Fruit fly (Drosophila melanogaster) whole organism, pupa: Measurements from ENCODE around the gene Tudor-SN.

Source experiments
- CG10348 ChIP-seq: fragments of 200-800 bp; sonication (Bioruptor generic); IDR thresholded peaks from 2 replicates; pipeline ENCODE4 v1.3.6; 2022; ENCODE audit warnings: missing biosample characterization, missing genetic modification characterization
- CG12605 ChIP-seq: fragments of 200-800 bp; sonication (Bioruptor generic); IDR thresholded peaks from 2 replicates; pipeline ENCODE4 v1.3.6; 2022; ENCODE audit warnings: missing biosample characterization, missing genetic modification characterization
- CG13204 ChIP-seq: fragments of 200-800 bp; sonication (Bioruptor generic); optimal IDR thresholded peaks from 2 replicates; lab custom pipeline; 2018; ENCODE audit warnings: missing biosample characterization, mild to moderate bottlenecking, missing genetic modification characterization, moderate library complexity
- CG14655 ChIP-seq: fragments of 200-800 bp; sonication (Bioruptor generic); optimal IDR thresholded peaks from 3 replicates; lab custom pipeline; 2017; ENCODE audit warnings: mild to moderate bottlenecking, missing biosample characterization, missing genetic modification reagents, missing genetic modification characterization
- CG15710 ChIP-seq: fragments of 200-800 bp; sonication (Bioruptor generic); optimal IDR thresholded peaks from 2 replicates; lab custom pipeline; 2018; ENCODE audit warnings: missing biosample characterization, mild to moderate bottlenecking, missing genetic modification characterization, moderate library complexity
- CG17806 ChIP-seq: fragments of 200-800 bp; sonication (Bioruptor generic); optimal IDR thresholded peaks from 2 replicates; lab custom pipeline; 2018; ENCODE audit warnings: missing biosample characterization, mild to moderate bottlenecking, missing genetic modification characterization, moderate library complexity
- CG32121 ChIP-seq: fragments of 200-800 bp; sonication (Bioruptor generic); IDR thresholded peaks from 2 replicates; pipeline ENCODE4 v1.3.6; 2022; ENCODE audit warnings: missing biosample characterization, missing genetic modification characterization
- CG34367 ChIP-seq: fragments of 200-800 bp; sonication (Bioruptor generic); optimal IDR thresholded peaks from 2 replicates; lab custom pipeline; 2018; ENCODE audit warnings: missing biosample characterization, mild to moderate bottlenecking, missing genetic modification characterization
- CG4496 ChIP-seq: fragments of 200-800 bp; sonication (Bioruptor generic); IDR thresholded peaks from 3 replicates; pipeline ENCODE4 v1.3.6; 2022; ENCODE audit warnings: missing biosample characterization, missing genetic modification characterization
- CG8159 ChIP-seq: fragments of 200-800 bp; sonication (Bioruptor generic); optimal IDR thresholded peaks from 3 replicates; lab custom pipeline; 2018; ENCODE audit warnings: missing biosample characterization, mild to moderate bottlenecking, missing genetic modification characterization, moderate library complexity
- CG8301 ChIP-seq: fragments of 200-800 bp; sonication (Bioruptor generic); optimal IDR thresholded peaks from 2 replicates; lab custom pipeline; 2018; ENCODE audit warnings: missing biosample characterization, mild to moderate bottlenecking, missing genetic modification characterization
- CG9948 ChIP-seq: fragments of 200-800 bp; sonication (Bioruptor generic); optimal IDR thresholded peaks from 2 replicates; lab custom pipeline; 2018; ENCODE audit warnings: missing biosample characterization, mild to moderate bottlenecking, missing genetic modification characterization, moderate library complexity
- D1 ChIP-seq: fragments of 200-800 bp; sonication (Bioruptor generic); optimal IDR thresholded peaks from 2 replicates; lab custom pipeline; 2018; ENCODE audit warnings: missing biosample characterization, mild to moderate bottlenecking, missing genetic modification characterization, moderate library complexity
- EcR ChIP-seq: fragments of 200-800 bp; sonication (Bioruptor generic); optimal IDR thresholded peaks from 3 replicates; lab custom pipeline; 2019; ENCODE audit warnings: missing biosample characterization, missing genetic modification characterization, mild to moderate bottlenecking, moderate library complexity, missing genetic modification reagents
- Ets98B ChIP-seq: fragments of 200-800 bp; sonication (Bioruptor generic); IDR thresholded peaks from 2 replicates; pipeline ENCODE4 v1.3.6; 2022; ENCODE audit warnings: missing biosample characterization, missing genetic modification characterization
- Pif1A ChIP-seq: fragments of 200-800 bp; sonication (Bioruptor generic); optimal IDR thresholded peaks from 3 replicates; lab custom pipeline; 2016; ENCODE audit warnings: missing biosample characterization, missing genetic modification characterization
- Pif1B ChIP-seq: fragments of 200-800 bp; sonication (Bioruptor generic); optimal IDR thresholded peaks from 3 replicates; lab custom pipeline; 2016; ENCODE audit warnings: missing biosample characterization, missing genetic modification characterization
- Snoo ChIP-seq: fragments of 200-800 bp; sonication (Bioruptor generic); optimal IDR thresholded peaks from 3 replicates; lab custom pipeline; 2017; ENCODE audit warnings: missing biosample characterization, mild to moderate bottlenecking, missing genetic modification characterization, inconsistent platforms
- fd96Ca ChIP-seq: fragments of 200-800 bp; sonication (Bioruptor generic); IDR thresholded peaks from 3 replicates; pipeline ENCODE4 v1.3.6; 2022; ENCODE audit warnings: missing biosample characterization, missing genetic modification characterization
- gl ChIP-seq: fragments of 200-800 bp; sonication (Bioruptor generic); optimal IDR thresholded peaks from 2 replicates; lab custom pipeline; 2018; ENCODE audit warnings: missing biosample characterization, mild to moderate bottlenecking, missing genetic modification characterization
- rn ChIP-seq: fragments of 200-800 bp; sonication (Bioruptor generic); IDR thresholded peaks from 2 replicates; pipeline ENCODE4 v1.3.6; 2022; ENCODE audit warnings: missing biosample characterization, missing genetic modification characterization

Gene Tudor-SN

DNA sequence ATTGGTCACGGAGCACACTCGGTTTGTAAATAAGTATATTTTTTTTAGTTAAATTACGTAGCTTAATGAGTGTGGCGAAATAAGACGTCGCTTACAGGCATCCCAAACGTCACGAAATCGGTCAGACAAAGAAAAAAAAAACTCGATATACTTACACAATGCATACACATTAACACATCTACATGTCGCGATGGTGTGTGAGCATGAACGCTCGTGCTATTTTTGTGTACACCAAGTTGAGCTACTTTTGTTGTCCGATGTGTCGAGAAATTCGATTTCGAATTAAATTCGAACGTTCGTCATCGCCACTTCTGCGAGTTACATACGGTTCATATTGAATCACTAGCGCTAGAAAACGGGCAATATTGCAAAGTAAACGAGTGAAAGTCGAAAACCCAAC lies 39.1 kb downstream of the Tudor-SN start:
- TF ChIP-seq CG9948 (tag; lab: Kevin White, UChicago) (no peak), CG8301 (tag; lab: Kevin White, UChicago) (no peak), CG12605 (no peak), fd96Ca (GFP tag; lab: Robert Waterston, UW) (no peak)

DNA sequence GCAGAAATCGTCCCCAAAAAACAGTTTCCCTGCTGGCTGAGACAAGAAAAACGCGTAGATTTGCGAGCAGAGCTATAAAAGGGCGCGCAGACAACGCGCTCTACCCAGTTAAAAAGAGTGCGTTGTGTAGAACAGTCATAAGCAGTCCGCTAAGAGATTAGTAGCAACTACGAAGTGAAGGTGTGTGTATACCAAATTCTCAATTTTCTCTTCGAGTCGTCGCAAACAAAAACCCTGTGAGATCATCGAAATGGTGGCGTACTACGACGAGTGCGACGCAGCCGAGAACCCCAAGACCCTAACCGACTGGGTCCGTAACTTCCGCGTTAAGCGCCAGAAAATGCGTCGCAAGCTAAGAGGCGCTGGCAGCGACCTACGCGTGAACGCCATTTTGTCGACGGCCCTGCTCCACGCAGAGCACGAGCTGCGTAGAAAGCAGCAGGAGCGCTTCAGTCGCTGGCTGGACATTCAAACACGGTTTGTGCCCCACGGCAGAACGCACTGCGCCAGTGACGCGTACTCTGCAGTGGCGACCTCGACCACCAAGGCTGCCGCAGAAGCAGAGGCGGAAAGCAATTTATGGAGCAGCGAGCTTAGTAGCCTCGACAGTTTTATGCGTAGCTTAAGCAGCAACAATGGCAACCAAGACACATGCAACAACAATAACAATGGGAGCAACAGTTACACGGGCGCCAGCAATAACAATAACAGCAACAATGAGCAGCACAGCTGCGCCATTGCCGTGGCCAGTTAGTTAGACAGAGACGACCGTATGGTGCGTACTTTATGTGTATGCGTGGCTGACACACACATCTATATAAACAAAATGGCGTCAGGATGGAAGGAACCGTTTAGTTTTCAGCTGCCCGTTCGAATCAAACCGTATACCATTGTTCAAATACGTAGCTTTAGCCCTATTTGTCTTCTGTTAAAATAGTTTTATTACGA lies 39.9 kb downstream of the Tudor-SN start:
- TF ChIP-seq CG9948 (tag; lab: Kevin White, UChicago) (no peak), CG34367 (tag; lab: Kevin White, UChicago) (no peak), CG4496 (GFP tag; lab: Robert Waterston, UW) (peak; percentile 58), CG32121 (GFP tag; lab: Robert Waterston, UW) (no peak), rn (no peak), CG12605 (peak; percentile 15; the same call in 1 of the 2 replicates), Ets98B (no peak; the same call in 1 of the 2 replicates), CG14655 (GFP tag; lab: Kevin White, UChicago) (no peak), gl (tag; lab: Kevin White, UChicago) (no peak), CG15710 (tag; lab: Kevin White, UChicago) (no peak), CG17806 (tag; lab: Kevin White, UChicago) (no peak), CG8159 (tag; lab: Kevin White, UChicago) (peak; percentile 26), Pif1B (GFP tag; lab: Kevin White, UChicago) (no peak), CG13204 (no peak), Pif1A (GFP tag; lab: Kevin White, UChicago) (no peak), EcR (no peak), fd96Ca (GFP tag; lab: Robert Waterston, UW) (peak; percentile 56; the same call in 2 of the 3 replicates), CG10348 (GFP tag; lab: Robert Waterston, UW) (no peak), CG8301 (tag; lab: Kevin White, UChicago) (no peak), Snoo (tag; lab: Kevin White, UChicago) (no peak), D1 (no peak)

DNA sequence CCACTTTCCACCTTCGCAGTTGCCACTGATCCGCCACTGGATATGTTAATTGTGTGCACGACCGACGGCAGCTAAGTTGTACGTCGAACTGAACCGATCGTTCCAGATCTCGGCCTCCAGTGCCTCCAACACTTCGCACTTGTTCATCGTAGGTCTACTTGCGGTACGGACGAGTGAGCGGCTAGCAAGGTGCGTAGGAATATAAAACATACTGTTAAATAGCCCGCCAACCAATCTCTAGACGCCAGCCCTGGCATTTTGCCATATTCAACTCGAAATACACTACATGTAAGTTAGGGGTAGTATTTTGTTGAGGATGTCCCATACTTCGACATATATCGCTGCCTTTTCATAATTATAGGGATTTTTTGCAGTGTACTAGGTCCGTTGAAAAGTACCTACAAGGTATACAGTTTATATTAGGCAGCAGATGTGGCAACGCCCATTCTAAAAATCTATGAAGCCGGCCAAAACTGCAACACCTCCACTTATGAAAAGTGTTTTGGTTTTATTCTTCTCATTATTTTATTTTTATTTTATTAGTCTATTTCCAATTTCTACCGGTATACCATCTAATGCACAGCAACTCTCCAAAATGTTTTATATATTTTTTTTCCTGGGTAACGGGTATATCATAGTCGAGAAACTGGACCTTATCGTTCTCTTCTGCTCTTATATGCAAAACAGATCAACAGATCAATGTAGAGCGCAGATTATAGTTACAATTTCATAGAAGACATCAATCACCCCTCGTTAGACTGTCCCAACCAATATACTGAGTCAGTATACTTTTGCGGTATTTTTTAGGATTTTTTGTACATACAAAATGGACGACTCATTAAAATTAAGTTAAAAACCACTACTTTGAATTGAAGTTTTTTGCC lies 40.9 kb downstream of the Tudor-SN start, which contains the start of the genes pyx and CG33229:
pyx (minus strand) TSS at position 51 of the 884 bp plus-strand sequence.
CG33229 (plus strand) TSS at position 834 of the 884 bp plus-strand sequence.
- peak; percentile 57; the same call in 1 of the 2 replicates for TF ChIP-seq CG12605
- TF ChIP-seq CG8301 (tag; lab: Kevin White, UChicago): peak; percentile 78
- no peak for TF ChIP-seq Pif1B (GFP tag; lab: Kevin White, UChicago)
- TF ChIP-seq CG8159 (tag; lab: Kevin White, UChicago): peak; percentile 81
- TF ChIP-seq CG9948 (tag; lab: Kevin White, UChicago): peak; percentile 74
- TF ChIP-seq Snoo (tag; lab: Kevin White, UChicago): peak; percentile 67
- TF ChIP-seq CG14655 (GFP tag; lab: Kevin White, UChicago): peak; percentile 88
- no peak for TF ChIP-seq EcR
- no peak for TF ChIP-seq D1
- peak; percentile 68 for TF ChIP-seq CG17806 (tag; lab: Kevin White, UChicago)
- no peak; the same call in none of the 2 replicates for TF ChIP-seq CG10348 (GFP tag; lab: Robert Waterston, UW)
- peak; percentile 85 for TF ChIP-seq fd96Ca (GFP tag; lab: Robert Waterston, UW)
- TF ChIP-seq gl (tag; lab: Kevin White, UChicago): no peak
- no peak for TF ChIP-seq CG13204
- TF ChIP-seq rn: peak; percentile 36; the same call in 1 of the 2 replicates
- peak; percentile 73 for TF ChIP-seq Ets98B
- TF ChIP-seq CG15710 (tag; lab: Kevin White, UChicago): peak; percentile 76
- TF ChIP-seq CG4496 (GFP tag; lab: Robert Waterston, UW): peak; percentile 73; the same call in 2 of the 3 replicates
- peak; percentile 66 for TF ChIP-seq Pif1A (GFP tag; lab: Kevin White, UChicago)
- TF ChIP-seq CG32121 (GFP tag; lab: Robert Waterston, UW): peak; percentile 81
- TF ChIP-seq CG34367 (tag; lab: Kevin White, UChicago): peak; percentile 70
- TF ChIP-seq, all 21 proteins: peak for 15

DNA sequence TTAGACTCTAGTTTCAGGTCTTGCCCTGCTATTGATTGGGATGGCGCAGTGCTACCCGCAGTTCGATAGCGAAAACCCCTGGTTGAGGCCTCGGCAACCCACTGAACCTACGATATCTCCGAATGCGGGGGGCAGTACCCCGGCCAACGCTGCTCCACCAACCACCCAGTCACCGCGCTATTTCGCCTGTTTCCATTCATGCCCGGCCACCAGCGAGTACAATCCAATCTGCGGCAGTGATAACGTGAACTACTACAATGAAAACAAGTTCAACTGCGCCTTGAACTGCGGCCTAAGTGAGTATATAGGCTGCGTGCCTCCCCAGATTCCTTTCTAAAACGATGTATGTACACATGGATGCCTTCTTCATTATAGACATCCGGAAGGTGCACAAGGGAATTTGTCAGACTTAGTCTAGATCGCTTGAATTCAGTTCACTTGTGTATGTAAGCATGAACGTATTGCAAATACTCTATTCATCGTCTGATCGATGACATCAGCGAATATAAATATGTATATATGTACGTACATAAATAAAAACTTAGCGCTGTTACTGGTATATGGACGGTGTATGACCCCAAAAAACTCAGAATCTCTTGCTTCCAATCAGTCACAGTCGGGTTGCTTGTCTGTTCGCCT lies 46.6 kb downstream of the Tudor-SN start, which contains the start of gene CG13877:
CG13877 (plus strand) TSS at position 589 of the 639 bp plus-strand sequence.
- TF ChIP-seq CG14655 (GFP tag; lab: Kevin White, UChicago): no peak
- peak; percentile 50 for TF ChIP-seq EcR

DNA sequence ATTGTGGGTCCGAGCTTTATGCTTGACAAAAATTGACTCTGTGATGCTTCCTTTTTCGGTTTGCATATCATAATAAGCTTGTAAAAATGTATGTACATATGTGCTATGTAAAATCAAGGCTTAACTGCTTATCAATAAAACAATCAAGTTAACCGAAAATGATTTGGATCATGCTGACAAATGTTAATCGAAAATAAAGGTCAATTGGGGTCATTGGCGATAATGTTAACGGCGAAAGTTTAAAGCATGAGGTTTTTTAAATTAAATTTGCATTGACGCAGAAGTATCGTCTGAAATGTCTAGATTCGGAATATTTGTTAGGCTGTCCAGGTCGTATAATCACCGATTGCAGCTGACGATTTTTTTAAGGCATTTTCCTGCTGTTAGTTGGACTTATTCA lies 47.9 kb downstream of the Tudor-SN start, which contains the start of gene Kaz1-ORFB:
Kaz1-ORFB (plus strand) TSS at position 301 of the 400 bp plus-strand sequence.
- TF ChIP-seq CG34367 (tag; lab: Kevin White, UChicago) (no peak), D1 (no peak), CG9948 (tag; lab: Kevin White, UChicago) (no peak), CG15710 (tag; lab: Kevin White, UChicago) (no peak), rn (no peak), Pif1A (GFP tag; lab: Kevin White, UChicago) (no peak), Ets98B (no peak), Snoo (tag; lab: Kevin White, UChicago) (no peak), CG13204 (no peak), CG14655 (GFP tag; lab: Kevin White, UChicago) (no peak), CG8159 (tag; lab: Kevin White, UChicago) (no peak), gl (tag; lab: Kevin White, UChicago) (no peak), fd96Ca (GFP tag; lab: Robert Waterston, UW) (no peak), CG17806 (tag; lab: Kevin White, UChicago) (no peak), CG32121 (GFP tag; lab: Robert Waterston, UW) (no peak), Pif1B (GFP tag; lab: Kevin White, UChicago) (no peak), CG4496 (GFP tag; lab: Robert Waterston, UW) (no peak), EcR (no peak), CG12605 (no peak), CG8301 (tag; lab: Kevin White, UChicago) (no peak)
- TF ChIP-seq, all 21 proteins: peak for 0
